Fruit fly (Drosophila melanogaster): Measurements from ENCODE around the gene fon.

Gene fon

DNA sequence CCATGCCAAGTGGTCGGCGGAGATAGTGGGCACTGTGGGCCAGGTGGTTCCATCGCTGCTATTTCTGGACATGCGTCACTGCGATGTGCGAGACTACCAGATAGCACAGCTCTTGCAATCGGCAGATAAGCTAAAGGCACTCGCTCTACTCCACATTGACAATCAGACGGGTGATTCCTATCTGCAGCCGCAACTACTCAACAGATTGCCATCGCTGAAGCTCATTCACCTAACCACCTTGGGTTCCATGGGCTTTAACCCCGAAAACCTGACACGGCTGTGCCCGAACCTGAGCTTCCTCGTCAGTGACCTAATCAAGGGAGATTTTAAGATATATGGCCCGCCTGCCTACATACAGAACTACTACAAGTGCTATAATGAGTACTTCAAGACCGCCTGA lies 43.7 kb upstream of the fon start:
- TF ChIP-seq CG14711 (tag; optimal IDR thresholded peaks at IDR 0.05) = no peak
- TF ChIP-seq cic (GFP tag; optimal IDR thresholded peaks at IDR 0.05) = peak; percentile 40

DNA sequence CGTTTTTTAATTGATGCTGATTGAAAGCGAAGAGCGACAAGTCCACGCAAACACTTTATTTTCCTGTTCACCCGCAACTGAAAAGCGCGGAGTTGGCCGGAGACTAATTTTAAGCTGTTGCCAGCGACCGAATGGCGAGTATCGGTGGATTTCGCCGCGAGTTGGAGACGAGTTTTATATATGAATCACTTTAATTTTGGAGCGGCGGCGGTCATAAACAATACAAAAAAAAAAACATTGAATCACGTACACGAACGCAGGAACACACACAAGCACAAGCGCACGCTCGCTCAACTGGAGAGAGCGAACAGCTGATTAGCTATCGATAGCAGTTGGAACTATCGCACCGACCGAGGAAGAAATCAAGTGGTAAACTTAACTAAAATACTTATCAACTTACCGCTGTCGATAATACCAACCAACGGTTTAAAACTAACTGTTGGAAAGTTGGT lies 40.4 kb upstream of the fon start, which contains the start of gene Pax:
Pax (minus strand) TSS at position 267 of the 452 bp plus-strand sequence.
- TF ChIP-seq bab1 (GFP tag; optimal IDR thresholded peaks at IDR 0.05) = peak; percentile 33
- no peak for TF ChIP-seq ovo (GFP tag; optimal IDR thresholded peaks at IDR 0.05)
- TF ChIP-seq kay (GFP tag; ENCODE audit: borderline replicate concordance) = peak; percentile 90
- TF ChIP-seq Mnt (GFP tag; optimal IDR thresholded peaks at IDR 0.05) = peak; percentile 58
- TF ChIP-seq CG33017 (tag; optimal IDR thresholded peaks at IDR 0.05) = peak; percentile 13
- TF ChIP-seq tj (GFP tag; optimal IDR thresholded peaks at IDR 0.05) = peak; percentile 75
- no peak for TF ChIP-seq cnc (optimal IDR thresholded peaks at IDR 0.05)
- TF ChIP-seq cic (GFP tag; optimal IDR thresholded peaks at IDR 0.05) = peak; percentile 46

- TF ChIP-seq cnc (optimal IDR thresholded peaks at IDR 0.05) (no peak), Mnt (GFP tag; optimal IDR thresholded peaks at IDR 0.05) (no peak), bab1 (GFP tag; optimal IDR thresholded peaks at IDR 0.05) (no peak), CG33017 (tag; optimal IDR thresholded peaks at IDR 0.05) (peak; percentile 61), pad (GFP tag; optimal IDR thresholded peaks at IDR 0.05) (peak; percentile 7), Clk (GFP tag; optimal IDR thresholded peaks at IDR 0.05) (no peak), ovo (GFP tag; optimal IDR thresholded peaks at IDR 0.05) (no peak), toe (GFP tag; optimal IDR thresholded peaks at IDR 0.05) (no peak), CG11617 (GFP tag; optimal IDR thresholded peaks at IDR 0.05) (no peak), Crg-1 (GFP tag; optimal IDR thresholded peaks at IDR 0.05) (peak; percentile 7), kay (GFP tag; ENCODE audit: borderline replicate concordance) (peak; percentile 61), CG7045 (GFP tag; optimal IDR thresholded peaks at IDR 0.05) (peak; percentile 32), CG12768 (GFP tag; optimal IDR thresholded peaks at IDR 0.05) (no peak), CG14711 (tag; optimal IDR thresholded peaks at IDR 0.05) (peak; percentile 69), cic (GFP tag; optimal IDR thresholded peaks at IDR 0.05) (no peak), Hr96 (GFP tag; optimal IDR thresholded peaks at IDR 0.05) (no peak), CG7101 (tag; optimal IDR thresholded peaks at IDR 0.05) (peak; percentile 73), tj (GFP tag; optimal IDR thresholded peaks at IDR 0.05) (no peak), CG5204 (GFP tag; optimal IDR thresholded peaks at IDR 0.05) (peak; percentile 10), CG1620 (GFP tag; optimal IDR thresholded peaks at IDR 0.05) (no peak)
Measured at dm6 chr2L:19425765-19426329, 39.8 kb upstream of the fon start.

- TF ChIP-seq CG12768 (GFP tag; optimal IDR thresholded peaks at IDR 0.05) = no peak
- no peak for TF ChIP-seq kay (GFP tag; ENCODE audit: borderline replicate concordance)
- peak; percentile 97 for TF ChIP-seq tj (GFP tag; optimal IDR thresholded peaks at IDR 0.05)
Measured at dm6 chr2L:19425105-19425504, 39.1 kb upstream of the fon start.

DNA sequence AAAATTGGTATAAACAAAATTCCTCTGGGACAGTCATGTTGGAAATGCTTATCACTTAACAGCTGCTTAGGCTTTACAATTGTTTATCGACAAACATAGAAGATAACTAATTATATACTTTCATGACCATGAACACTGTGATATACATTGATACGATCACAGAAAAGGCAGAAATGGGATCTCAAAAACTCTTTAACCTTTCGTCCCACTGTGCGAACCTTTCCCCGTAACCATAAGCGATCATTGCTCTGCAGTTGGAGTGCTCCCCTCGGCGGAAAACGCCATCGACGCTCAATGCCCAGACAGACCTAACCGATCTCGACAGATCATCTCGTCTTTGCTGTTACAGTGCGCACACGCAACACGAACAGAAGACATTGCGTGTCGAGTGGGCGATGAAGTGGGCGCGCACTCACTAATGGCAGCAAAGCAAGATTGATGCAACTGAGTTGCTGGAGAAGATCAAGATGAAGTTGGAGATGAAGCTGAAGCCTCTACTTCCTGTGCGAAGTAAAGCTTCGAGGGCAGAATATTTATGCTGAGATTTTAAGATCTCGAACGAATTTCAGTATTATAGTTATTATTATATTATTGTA lies 38.4 kb upstream of the fon start:
- no peak for TF ChIP-seq CG1620 (GFP tag; optimal IDR thresholded peaks at IDR 0.05)
- TF ChIP-seq CG33017 (tag; optimal IDR thresholded peaks at IDR 0.05) = no peak
- TF ChIP-seq CG7101 (tag; optimal IDR thresholded peaks at IDR 0.05) = no peak
- no peak for TF ChIP-seq CG14711 (tag; optimal IDR thresholded peaks at IDR 0.05)
- TF ChIP-seq cnc (optimal IDR thresholded peaks at IDR 0.05) = no peak
- no peak for TF ChIP-seq pad (GFP tag; optimal IDR thresholded peaks at IDR 0.05)
- TF ChIP-seq toe (GFP tag; optimal IDR thresholded peaks at IDR 0.05) = no peak
- no peak for TF ChIP-seq Hr96 (GFP tag; optimal IDR thresholded peaks at IDR 0.05)
- no peak for TF ChIP-seq cic (GFP tag; optimal IDR thresholded peaks at IDR 0.05)

dm6 chr2L:19423467-19424122 lies 37.6 kb upstream of the fon start, which contains the start of the genes Alp12 and CG13085:
Alp12 (plus strand) TSS chr2L:19424050.
CG13085 (plus strand) TSS chr2L:19424050.
- TF ChIP-seq cic (GFP tag; optimal IDR thresholded peaks at IDR 0.05) (peak; percentile 82), cnc (optimal IDR thresholded peaks at IDR 0.05) (no peak), Mnt (GFP tag; optimal IDR thresholded peaks at IDR 0.05) (peak; percentile 87), CG14711 (tag; optimal IDR thresholded peaks at IDR 0.05) (peak; percentile 90), CG5204 (GFP tag; optimal IDR thresholded peaks at IDR 0.05) (peak; percentile 98), CG12768 (GFP tag; optimal IDR thresholded peaks at IDR 0.05) (peak; percentile 98), Clk (GFP tag; optimal IDR thresholded peaks at IDR 0.05) (peak; percentile 95), CG33017 (tag; optimal IDR thresholded peaks at IDR 0.05) (peak; percentile 97), Crg-1 (GFP tag; optimal IDR thresholded peaks at IDR 0.05) (peak; percentile 90), Hr96 (GFP tag; optimal IDR thresholded peaks at IDR 0.05) (peak; percentile 95), CG11617 (GFP tag; optimal IDR thresholded peaks at IDR 0.05) (peak; percentile 99), CG7101 (tag; optimal IDR thresholded peaks at IDR 0.05) (peak; percentile 96), pad (GFP tag; optimal IDR thresholded peaks at IDR 0.05) (peak; percentile 91), ovo (GFP tag; optimal IDR thresholded peaks at IDR 0.05) (peak; percentile 87), toe (GFP tag; optimal IDR thresholded peaks at IDR 0.05) (peak; percentile 97), tj (GFP tag; optimal IDR thresholded peaks at IDR 0.05) (peak; percentile 98), CG1620 (GFP tag; optimal IDR thresholded peaks at IDR 0.05) (peak; percentile 93), bab1 (GFP tag; optimal IDR thresholded peaks at IDR 0.05) (peak; percentile 86), kay (GFP tag; ENCODE audit: borderline replicate concordance) (peak; percentile 8), CG7045 (GFP tag; optimal IDR thresholded peaks at IDR 0.05) (peak; percentile 98)
